Worm (Caenorhabditis elegans): ENCODE measurements around the gene F42C5.9.

Gene F42C5.9

DNA sequence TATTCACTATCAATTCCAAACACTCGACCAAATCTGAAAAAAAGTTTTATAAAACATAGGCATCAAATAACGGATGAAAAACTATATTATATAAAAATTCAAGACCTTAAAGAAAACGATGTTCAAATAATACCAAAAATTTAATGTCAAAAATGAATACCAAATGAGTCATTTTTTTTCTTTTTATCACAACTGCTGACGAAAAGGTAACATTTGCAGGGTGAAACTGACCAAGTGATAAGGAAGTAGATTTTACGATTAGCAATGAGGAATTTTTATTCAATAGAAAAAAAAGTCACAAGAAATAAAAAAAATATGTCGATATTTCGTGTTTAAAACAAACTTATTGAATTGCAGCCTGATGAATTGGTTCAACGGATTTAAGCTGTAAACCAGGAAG is 31.1 kb downstream of the F42C5.9 start, which contains the start of gene C06E4.8:
TSS of gene C06E4.8 (minus strand) at position 37 of the 400 bp plus-strand sequence.
- no peak for TF ChIP-seq T22C8.4 (GFP tag; IDR thresholded peaks at IDR 0.05)
- TF ChIP-seq klf-2 (GFP tag; conservative IDR thresholded peaks at IDR 0.05) = no peak
- no peak for TF ChIP-seq cog-1 (tag; optimal IDR thresholded peaks at IDR 0.05)
- TF ChIP-seq ztf-23 (GFP tag; IDR thresholded peaks at IDR 0.05) = no peak
- no peak for TF ChIP-seq flt-1 (GFP tag; IDR thresholded peaks at IDR 0.05)
- TF ChIP-seq med-1 (GFP tag; optimal IDR thresholded peaks at IDR 0.05; ENCODE audit: insufficient read depth) = no peak
- TF ChIP-seq tab-1 (GFP tag; IDR thresholded peaks at IDR 0.05) = no peak
- no peak for TF ChIP-seq ref-1 (GFP tag; conservative IDR thresholded peaks at IDR 0.05)
- no peak for TF ChIP-seq ztf-29 (GFP tag; IDR thresholded peaks at IDR 0.05)

DNA sequence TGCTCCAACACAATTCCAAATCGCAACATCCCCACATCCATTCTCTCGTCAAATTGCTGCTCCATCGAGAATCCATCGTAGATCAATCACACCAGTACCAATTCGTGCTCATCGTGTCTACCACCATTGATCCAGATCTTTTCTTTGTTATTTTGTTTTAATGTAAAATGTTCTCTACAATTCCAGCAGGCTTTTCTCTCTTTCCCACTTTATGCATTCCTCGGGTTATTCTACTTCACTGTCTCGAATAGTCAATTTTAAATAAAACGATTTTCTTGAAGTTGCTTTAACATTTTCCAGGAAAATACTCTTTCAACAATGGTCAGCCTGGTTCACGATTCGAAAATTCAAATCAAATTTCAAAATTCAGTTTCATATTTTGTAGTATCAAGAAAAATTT is 33.9 kb downstream of the F42C5.9 start, which contains the start of gene C06E4.1:
TSS of gene C06E4.1 (plus strand) at position 301 of the 400 bp plus-strand sequence.
- TF ChIP-seq klf-2 (GFP tag; conservative IDR thresholded peaks at IDR 0.05) (no peak), flt-1 (GFP tag; IDR thresholded peaks at IDR 0.05) (no peak), med-1 (GFP tag; optimal IDR thresholded peaks at IDR 0.05; ENCODE audit: insufficient read depth) (no peak), T22C8.4 (GFP tag; IDR thresholded peaks at IDR 0.05) (no peak), ztf-23 (GFP tag; IDR thresholded peaks at IDR 0.05) (no peak), cog-1 (tag; optimal IDR thresholded peaks at IDR 0.05) (no peak), ztf-29 (GFP tag; IDR thresholded peaks at IDR 0.05) (no peak), tab-1 (GFP tag; IDR thresholded peaks at IDR 0.05) (no peak)

ce11 chrIV:7276661-7277060 is 40.2 kb downstream of the F42C5.9 start, which contains the start of gene C06E4.2:
Gene C06E4.2, plus strand, starts transcription at chrIV:7276961.
- TF ChIP-seq ztf-29 (GFP tag; IDR thresholded peaks at IDR 0.05) = no peak
- no peak for TF ChIP-seq ztf-23 (GFP tag; IDR thresholded peaks at IDR 0.05)
- no peak for TF ChIP-seq T22C8.4 (GFP tag; IDR thresholded peaks at IDR 0.05)
- TF ChIP-seq klf-2 (GFP tag; conservative IDR thresholded peaks at IDR 0.05) = no peak
- TF ChIP-seq flt-1 (GFP tag; IDR thresholded peaks at IDR 0.05) = no peak
- no peak for TF ChIP-seq med-1 (GFP tag; optimal IDR thresholded peaks at IDR 0.05; ENCODE audit: insufficient read depth)
- no peak for TF ChIP-seq cog-1 (tag; optimal IDR thresholded peaks at IDR 0.05)
- TF ChIP-seq tab-1 (GFP tag; IDR thresholded peaks at IDR 0.05) = no peak
- TF ChIP-seq ref-1 (GFP tag; conservative IDR thresholded peaks at IDR 0.05) = no peak

DNA sequence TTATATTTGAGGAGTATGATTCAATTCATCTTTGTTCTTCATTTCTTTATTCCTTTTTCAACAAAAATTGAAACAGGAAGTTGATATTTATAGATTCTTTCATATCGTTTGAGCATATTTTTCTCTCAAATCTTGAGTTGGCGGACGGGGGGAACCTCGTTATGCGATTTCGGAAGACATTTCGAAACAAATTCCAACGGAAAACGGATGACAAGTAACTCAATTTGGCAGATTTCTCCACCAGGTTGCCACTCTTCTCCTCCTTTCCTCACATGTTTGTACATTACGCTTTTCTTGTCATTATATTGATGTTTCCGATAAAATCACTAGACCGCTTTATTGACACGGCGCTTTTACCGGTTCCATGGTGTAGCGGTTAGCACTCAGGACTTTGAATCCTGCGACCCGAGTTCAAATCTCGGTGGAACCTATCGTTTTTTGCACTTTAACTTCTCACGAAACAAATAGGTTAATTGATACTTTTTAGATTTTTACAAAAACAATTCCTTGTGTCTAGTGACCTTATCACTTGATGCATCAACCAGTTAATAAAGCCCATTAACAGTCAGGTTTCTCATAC is 41.8 kb downstream of the F42C5.9 start:
- TF ChIP-seq T22C8.4 (GFP tag; IDR thresholded peaks at IDR 0.05) (no peak), klf-2 (GFP tag; conservative IDR thresholded peaks at IDR 0.05) (no peak)

Data from whole organism, midembryonic.